Fruit fly (Drosophila melanogaster) whole organism: ENCODE data around the gene Mnt.

Experiments
- CG8478 ChIP-seq: fragments of >200 bp; optimal IDR thresholded peaks from 2 replicates; lab custom pipeline; 2018; ENCODE audit warnings: inconsistent platforms
- pan ChIP-seq: fragments of >200 bp; optimal IDR thresholded peaks from 2 replicates; lab custom pipeline; 2017
- psq ChIP-seq: fragments of >200 bp; optimal IDR thresholded peaks from 2 replicates; lab custom pipeline; 2017

dm6 chrX:3740319-3740718 is 68.7 kb downstream of the Mnt start:
- TF ChIP-seq psq (lab: Kevin White, UChicago) (no peak), CG8478 (lab: Kevin White, UChicago) (no peak), pan (no peak)
